Worm (Caenorhabditis elegans): ENCODE measurements around the gene unc-85.
"Not testable (repeated sequence)": the region's sequence is repeated elsewhere in the genome, so short reads cannot be mapped to it uniquely, and the experiment has no call there.

The unc-85 gene

ce11 chrII:4701482-4702119, at the start of gene unc-85 (continued):
- TF ChIP-seq hsf-1 (GFP tag; IDR thresholded peaks at IDR 0.05) (peak; percentile 95), egl-18 (GFP tag; IDR thresholded peaks at IDR 0.05) (0 out of 2 replicates have a peak, but pooled peaks have one; percentile 52), ekl-4 (GFP tag; IDR thresholded peaks at IDR 0.05) (peak; percentile 97), C17E4.6 (GFP tag; IDR thresholded peaks at IDR 0.05) (peak; percentile 98), tbp1 (GFP tag; optimal IDR thresholded peaks at IDR 0.05) (peak; percentile 61), Y53F4B.3 (GFP tag; IDR thresholded peaks at IDR 0.05) (peak; percentile 87), let-607 (tag; optimal IDR thresholded peaks at IDR 0.05) (peak in 1 of 2 experiments; percentile 74), lsl-1 (GFP tag; optimal IDR thresholded peaks at IDR 0.05) (peak; percentile 79), B0336.3 (GFP tag; IDR thresholded peaks at IDR 0.05) (peak; percentile 69), rpc-1 (optimal IDR thresholded peaks at IDR 0.05) (peak; percentile 35), D2030.7 (GFP tag; IDR thresholded peaks at IDR 0.05) (peak; percentile 100), nhr-80 (tag; optimal IDR thresholded peaks at IDR 0.05) (peak; percentile 57), lin-54 (GFP tag; optimal IDR thresholded peaks at IDR 0.05) (peak; percentile 86), ceh-91 (GFP tag; IDR thresholded peaks at IDR 0.05) (peak; percentile 100), C06A6.2 (GFP tag; conservative IDR thresholded peaks at IDR 0.05) (peak; percentile 98), Y56A3A.18 (GFP tag; IDR thresholded peaks at IDR 0.05) (peak; percentile 75), madf-8 (GFP tag; conservative IDR thresholded peaks at IDR 0.05) (peak; percentile 97), egl-44 (GFP tag; IDR thresholded peaks at IDR 0.05) (peak; percentile 85), K11D2.4 (GFP tag; IDR thresholded peaks at IDR 0.05) (peak; percentile 88), lir-1 (GFP tag; conservative IDR thresholded peaks at IDR 0.05) (peak; percentile 86), snpc-1.3 (tag; optimal IDR thresholded peaks at IDR 0.05; ENCODE audit: insufficient read depth) (peak; percentile 36), ceh-27 (GFP tag; optimal IDR thresholded peaks at IDR 0.05) (peak; percentile 70), zfh-2 (GFP tag; conservative IDR thresholded peaks at IDR 0.05) (peak; percentile 78), bed-2 (GFP tag; IDR thresholded peaks at IDR 0.05) (peak; percentile 94), lin-26 (GFP tag; IDR thresholded peaks at IDR 0.05) (peak; percentile 79), pbrm-1 (GFP tag; IDR thresholded peaks at IDR 0.05) (peak; percentile 93), ceh-100 (GFP tag; IDR thresholded peaks at IDR 0.05) (peak; percentile 97)
- TF ChIP-seq rpc-1 (tag; optimal IDR thresholded peaks at IDR 0.05) = not testable (repeated sequence)

ce11 chrII:4655834-4656233, 46.0 kb upstream of the unc-85 start, which contains the start of gene fut-6:
TSS of gene fut-6 (minus strand) at chrII:4655934.
- TF ChIP-seq snpc-1.1 (tag; optimal IDR thresholded peaks at IDR 0.05; ENCODE audit: insufficient read depth) (no peak), ceh-27 (GFP tag; optimal IDR thresholded peaks at IDR 0.05) (no peak), him-1 (tag; optimal IDR thresholded peaks at IDR 0.05) (no peak)

- no peak for TF ChIP-seq nhr-179 (tag; optimal IDR thresholded peaks at IDR 0.05)
- TF ChIP-seq C17E4.6 (GFP tag; IDR thresholded peaks at IDR 0.05) = no peak
- no peak for TF ChIP-seq sdz-38 (tag; optimal IDR thresholded peaks at IDR 0.05)
- no peak for TF ChIP-seq sea-2 (GFP tag; IDR thresholded peaks at IDR 0.05)
- TF ChIP-seq snpc-1.3 (tag; optimal IDR thresholded peaks at IDR 0.05; ENCODE audit: insufficient read depth) = no peak
- no peak for TF ChIP-seq attf-6 (GFP tag; IDR thresholded peaks at IDR 0.05)
- no peak for TF ChIP-seq rpc-1 (optimal IDR thresholded peaks at IDR 0.05)
- no peak for TF ChIP-seq rpc-1 (tag; optimal IDR thresholded peaks at IDR 0.05)
- no peak for TF ChIP-seq hsf-1 (GFP tag; IDR thresholded peaks at IDR 0.05)
- TF ChIP-seq dpff-1 (tag; optimal IDR thresholded peaks at IDR 0.05) = no peak
- TF ChIP-seq xnd-1 (tag; optimal IDR thresholded peaks at IDR 0.05) = no peak
- TF ChIP-seq Y95B8A.8 (GFP tag; IDR thresholded peaks at IDR 0.05) = no peak
- no peak for TF ChIP-seq tbx-9 (tag; optimal IDR thresholded peaks at IDR 0.05; ENCODE audit: borderline replicate concordance)
- TF ChIP-seq rcor-1 (GFP tag; IDR thresholded peaks at IDR 0.05) = no peak
- TF ChIP-seq K12H6.12 (tag; optimal IDR thresholded peaks at IDR 0.05) = no peak
- no peak for TF ChIP-seq nhr-90 (tag; optimal IDR thresholded peaks at IDR 0.05)
- no peak for TF ChIP-seq mxl-1 (tag; optimal IDR thresholded peaks at IDR 0.05)
Observed at ce11 chrII:4657370-4657769, 44.5 kb upstream of the unc-85 start.
